Fruit fly (Drosophila melanogaster): Measurements from ENCODE around the gene Nepl17.

Nepl17 gene

dm6 chr3R:28904174-28904573 is 31.5 kb downstream of the Nepl17 start (continued):
- TF ChIP-seq sr (GFP tag; IDR thresholded peaks at IDR 0.05) (no peak), Atf6 (GFP tag; IDR thresholded peaks at IDR 0.05) (0 out of 2 replicates have a peak, but pooled peaks have one; percentile 18), chn (GFP tag; optimal IDR thresholded peaks at IDR 0.05) (no peak), nmo (GFP tag; optimal IDR thresholded peaks at IDR 0.05) (peak; percentile 66), CG7745 (tag; optimal IDR thresholded peaks at IDR 0.05) (no peak), CG8359 (GFP tag; optimal IDR thresholded peaks at IDR 0.05; ENCODE audit: borderline replicate concordance) (no peak), CG33557 (GFP tag; optimal IDR thresholded peaks at IDR 0.05) (no peak), TFAM (GFP tag; optimal IDR thresholded peaks at IDR 0.05) (no peak), CG6791 (GFP tag; IDR thresholded peaks at IDR 0.05; ENCODE audit: partially characterized antibody) (no peak), trem (tag; optimal IDR thresholded peaks at IDR 0.05) (peak; percentile 20), sisA (GFP tag; IDR thresholded peaks at IDR 0.05) (peak; percentile 63), CG3407 (GFP tag; optimal IDR thresholded peaks at IDR 0.05) (no peak), CG16863 (GFP tag; optimal IDR thresholded peaks at IDR 0.05) (peak; percentile 9), CG14441 (GFP tag; IDR thresholded peaks at IDR 0.05) (peak; percentile 51; the same call in 1 of the 2 replicates), CG6683 (GFP tag; optimal IDR thresholded peaks at IDR 0.05) (no peak), zf30C (GFP tag; optimal IDR thresholded peaks at IDR 0.05) (no peak), kni (GFP tag; optimal IDR thresholded peaks at IDR 0.05) (no peak), Camta (GFP tag; optimal IDR thresholded peaks at IDR 0.05) (no peak), inv (GFP tag; IDR thresholded peaks at IDR 0.05; ENCODE audit: partially characterized antibody) (no peak), CrebB (tag; optimal IDR thresholded peaks at IDR 0.05) (no peak), gcm (GFP tag; optimal IDR thresholded peaks at IDR 0.05) (no peak), en (GFP tag; optimal IDR thresholded peaks at IDR 0.05) (no peak), CG14014 (GFP tag; IDR thresholded peaks at IDR 0.05) (0 out of 2 replicates have a peak, but pooled peaks have one; percentile 38), bowl (GFP tag; IDR thresholded peaks at IDR 0.05) (no peak), Stat92E (GFP tag; optimal IDR thresholded peaks at IDR 0.05) (no peak), esg (GFP tag; conservative IDR thresholded peaks at IDR 0.05) (peak; percentile 63), run (tag; optimal IDR thresholded peaks at IDR 0.05) (no peak), kay (GFP tag; optimal IDR thresholded peaks at IDR 0.05) (no peak), CG1603 (tag; optimal IDR thresholded peaks at IDR 0.05) (peak; percentile 76), z (GFP tag; IDR thresholded peaks at IDR 0.05) (0 out of 3 replicates have a peak, but pooled peaks have one; percentile 21)

dm6 chr3R:28904816-28905435 is 32.2 kb downstream of the Nepl17 start:
- TF ChIP-seq CG14441 (GFP tag; IDR thresholded peaks at IDR 0.05) (peak; percentile 91), CG7987 (GFP tag; optimal IDR thresholded peaks at IDR 0.05) (no peak), CG12391 (tag; optimal IDR thresholded peaks at IDR 0.05) (peak; percentile 68), Sry-δ (GFP tag; optimal IDR thresholded peaks at IDR 0.05) (peak; percentile 23), CG4854 (GFP tag; optimal IDR thresholded peaks at IDR 0.05) (no peak), CG12155 (GFP tag; optimal IDR thresholded peaks at IDR 0.05) (peak; percentile 76), unc-4 (GFP tag; IDR thresholded peaks at IDR 0.05; ENCODE audit: partially characterized antibody) (no peak), tll (GFP tag; optimal IDR thresholded peaks at IDR 0.05) (no peak), pfk (GFP tag; optimal IDR thresholded peaks at IDR 0.05) (no peak), Atf3 (GFP tag; optimal IDR thresholded peaks at IDR 0.05) (peak; percentile 66), twi (tag; optimal IDR thresholded peaks at IDR 0.05) (peak; percentile 43), bab2 (GFP tag; optimal IDR thresholded peaks at IDR 0.05) (peak; percentile 79), kay (GFP tag; optimal IDR thresholded peaks at IDR 0.05) (peak; percentile 38), CG30431 (GFP tag; optimal IDR thresholded peaks at IDR 0.05) (peak; percentile 46), CG2712 (tag; optimal IDR thresholded peaks at IDR 0.05) (peak; percentile 66), slp2 (GFP tag; optimal IDR thresholded peaks at IDR 0.05) (peak; percentile 48), CG11085 (GFP tag; IDR thresholded peaks at IDR 0.05) (peak; percentile 74), CG12744 (GFP tag; optimal IDR thresholded peaks at IDR 0.05) (peak; percentile 60), CG6854 (GFP tag; optimal IDR thresholded peaks at IDR 0.05) (peak; percentile 31), CG4730 (GFP tag; IDR thresholded peaks at IDR 0.05) (peak; percentile 78), CG18011 (GFP tag; optimal IDR thresholded peaks at IDR 0.05) (peak; percentile 27), CG18476 (GFP tag; optimal IDR thresholded peaks at IDR 0.05) (no peak)
